Worm (Caenorhabditis elegans) whole organism, mixed stage, embryonic: ENCODE measurements around the gene ZC455.1.

Experiments
- ceh-83 ChIP-seq: fragments of 200-800 bp; sonication (Bioruptor generic); optimal IDR thresholded peaks from 2 replicates; lab custom pipeline; 2018; ENCODE audit warnings: mild to moderate bottlenecking, missing genetic modification characterization, missing compliant biosample characterization
- elt-1 ChIP-seq: sonication (generic microtip); optimal IDR thresholded peaks from 2 replicates; lab custom pipeline; 2017; ENCODE audit warnings: missing genetic modification characterization, mild to moderate bottlenecking, missing compliant biosample characterization, antibody characterized with exemption, moderate library complexity, borderline replicate concordance; ENCODE audit not compliant: insufficient read depth
- elt-3 ChIP-seq: fragments of 150-350 bp; optimal IDR thresholded peaks from 2 replicates; lab custom pipeline; 2014; ENCODE audit warnings: missing biosample characterization, missing genetic modification characterization
- ham-2 ChIP-seq: fragments of 200-800 bp; sonication (Bioruptor generic); optimal IDR thresholded peaks from 2 replicates; lab custom pipeline; 2018; ENCODE audit warnings: mild to moderate bottlenecking, missing genetic modification characterization, missing compliant biosample characterization
- lin-13 ChIP-seq: fragments of 150-350 bp; optimal IDR thresholded peaks from 2 replicates; lab custom pipeline; 2014; ENCODE audit warnings: missing biosample characterization, missing genetic modification characterization
- lsy-2 ChIP-seq: fragments of 150-350 bp; optimal IDR thresholded peaks from 2 replicates; lab custom pipeline; 2014; ENCODE audit warnings: missing biosample characterization, missing genetic modification characterization
- nhr-12 ChIP-seq: fragments of 150-350 bp; optimal IDR thresholded peaks from 2 replicates; lab custom pipeline; 2014; ENCODE audit warnings: missing biosample characterization, missing genetic modification characterization
- pha-4 ChIP-seq: fragments of 150-350 bp; optimal IDR thresholded peaks from 2 replicates; lab custom pipeline; 2018; ENCODE audit warnings: missing biosample characterization, missing genetic modification reagents, missing genetic modification characterization
- tbx-8 ChIP-seq: fragments of 200-800 bp; sonication (Bioruptor generic); optimal IDR thresholded peaks from 2 replicates; lab custom pipeline; 2018; ENCODE audit warnings: mild to moderate bottlenecking, missing genetic modification characterization, moderate library complexity, missing compliant biosample characterization
- unc-39 ChIP-seq: fragments of 150-350 bp; optimal IDR thresholded peaks from 2 replicates; lab custom pipeline; 2014; ENCODE audit warnings: missing biosample characterization, missing genetic modification characterization
- ztf-11 ChIP-seq: fragments of 150-350 bp; optimal IDR thresholded peaks from 2 replicates; lab custom pipeline; 2014; ENCODE audit warnings: missing biosample characterization, missing genetic modification characterization

DNA sequence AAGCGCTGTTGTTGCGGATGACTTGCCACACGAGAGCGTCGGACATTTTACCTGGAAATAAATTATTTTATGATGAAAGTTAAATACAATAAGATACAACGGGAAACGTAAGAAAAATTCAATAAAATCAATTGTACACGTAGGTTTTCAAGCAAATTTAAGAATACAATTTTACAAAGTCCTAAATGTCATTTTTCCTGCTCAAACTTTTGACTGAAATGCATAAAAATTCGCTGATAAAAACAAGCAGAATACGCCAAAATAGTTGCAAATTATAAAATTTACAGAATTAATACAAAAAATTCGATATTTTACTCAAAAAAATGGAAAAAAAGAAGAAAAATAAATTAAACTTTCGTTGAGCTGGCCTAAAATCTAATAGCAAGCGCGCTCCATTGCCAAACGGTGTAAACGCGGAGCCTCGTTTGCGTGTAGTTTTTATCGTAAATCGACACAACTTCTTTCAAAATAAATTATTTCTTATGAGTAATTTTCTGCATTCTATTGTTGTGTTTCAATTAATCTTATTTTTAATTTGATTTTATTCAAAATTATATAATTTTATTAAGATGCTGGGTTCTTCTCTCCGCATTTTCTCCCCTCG lies 45.2 kb upstream of the ZC455.1 start, which contains the start of the genes rpl-28 and mrpl-49:
- TF ChIP-seq ceh-83 (GFP tag; lab: Kevin White, UChicago), result no peak
- TF ChIP-seq unc-39, result no peak
- TF ChIP-seq elt-3 (tag; lab: Kevin White, UChicago), result no peak
- no peak for TF ChIP-seq elt-1 (tag; lab: Kevin White, UChicago)
- no peak for TF ChIP-seq nhr-12 (tag; lab: Kevin White, UChicago)
- TF ChIP-seq lin-13, result peak; percentile 86
- TF ChIP-seq lsy-2 (tag; lab: Kevin White, UChicago), result peak; percentile 87
- no peak for TF ChIP-seq ham-2 (GFP tag; lab: Kevin White, UChicago)
- TF ChIP-seq pha-4 (tag; lab: Kevin White, UChicago), result peak; percentile 77
- TF ChIP-seq tbx-8, result no peak
- no peak for TF ChIP-seq ztf-11
